Worm (Caenorhabditis elegans): ENCODE measurements around the gene R11G1.1.

The R11G1.1 gene

ce11 chrX:3694172-3694571 is 34.9 kb downstream of the R11G1.1 start:
- TF ChIP-seq elt-2 (tag; optimal IDR thresholded peaks at IDR 0.05) (peak; percentile 28), unc-42 (tag; optimal IDR thresholded peaks at IDR 0.05) (peak; percentile 38), hlh-30 (tag; optimal IDR thresholded peaks at IDR 0.05; ENCODE audit: insufficient read depth) (no peak), sox-2 (GFP tag; IDR thresholded peaks at IDR 0.05) (peak; percentile 37; the same call in 1 of the 2 replicates), hlh-6 (tag; optimal IDR thresholded peaks at IDR 0.05) (peak; percentile 2), sdc-2 (tag; optimal IDR thresholded peaks at IDR 0.05) (peak; percentile 74), ceh-19 (GFP tag; optimal IDR thresholded peaks at IDR 0.05) (peak; percentile 50), hlh-15 (tag; optimal IDR thresholded peaks at IDR 0.05) (no peak), fkh-10 (GFP tag; optimal IDR thresholded peaks at IDR 0.05) (no peak), ref-2 (tag; optimal IDR thresholded peaks at IDR 0.05) (peak; percentile 79), ceh-22 (tag; optimal IDR thresholded peaks at IDR 0.05) (peak; percentile 32), madf-2 (tag; optimal IDR thresholded peaks at IDR 0.05) (peak; percentile 41), che-1 (tag; optimal IDR thresholded peaks at IDR 0.05) (peak; percentile 30), mec-3 (tag; optimal IDR thresholded peaks at IDR 0.05; ENCODE audit: borderline replicate concordance) (no peak), K09A11.1 (tag; optimal IDR thresholded peaks at IDR 0.05; ENCODE audit: insufficient read depth) (no peak), npax-4 (tag; optimal IDR thresholded peaks at IDR 0.05) (no peak), unc-55 (GFP tag; optimal IDR thresholded peaks at IDR 0.05) (peak; percentile 55), tbx-2 (tag; optimal IDR thresholded peaks at IDR 0.05) (peak; percentile 79), ceh-31 (tag; optimal IDR thresholded peaks at IDR 0.05) (peak; percentile 72), fkh-6 (tag; optimal IDR thresholded peaks at IDR 0.05) (no peak), fax-1 (tag; optimal IDR thresholded peaks at IDR 0.05) (no peak), C38D4.7 (GFP tag; optimal IDR thresholded peaks at IDR 0.05) (no peak), ceh-18 (tag; optimal IDR thresholded peaks at IDR 0.05) (peak; percentile 51), C08G9.2 (tag; optimal IDR thresholded peaks at IDR 0.05) (peak; percentile 33), pat-9 (tag; optimal IDR thresholded peaks at IDR 0.05) (peak; percentile 15), rnt-1 (tag; optimal IDR thresholded peaks at IDR 0.05) (peak; percentile 39), dmd-4 (tag; optimal IDR thresholded peaks at IDR 0.05; ENCODE audit: borderline replicate concordance) (peak; percentile 18), nfya-1 (tag; optimal IDR thresholded peaks at IDR 0.05) (peak; percentile 56), pha-2 (tag; optimal IDR thresholded peaks at IDR 0.05) (peak; percentile 9)

ce11 chrX:3695826-3696225 is 36.5 kb downstream of the R11G1.1 start:
- TF ChIP-seq pha-4 (tag; optimal IDR thresholded peaks at IDR 0.05) (no peak), ceh-19 (GFP tag; optimal IDR thresholded peaks at IDR 0.05) (no peak), ceh-2 (tag; optimal IDR thresholded peaks at IDR 0.05) (no peak), ceh-45 (GFP tag; IDR thresholded peaks at IDR 0.05) (no peak), K02D7.2 (tag; optimal IDR thresholded peaks at IDR 0.05) (no peak), syd-9 (tag; optimal IDR thresholded peaks at IDR 0.05) (no peak), hlh-15 (tag; optimal IDR thresholded peaks at IDR 0.05) (no peak), tbx-7 (tag; optimal IDR thresholded peaks at IDR 0.05) (no peak), sdc-2 (tag; optimal IDR thresholded peaks at IDR 0.05) (no peak), pat-9 (tag; optimal IDR thresholded peaks at IDR 0.05) (no peak), sox-4 (tag; optimal IDR thresholded peaks at IDR 0.05) (no peak), dmd-4 (tag; optimal IDR thresholded peaks at IDR 0.05; ENCODE audit: borderline replicate concordance) (no peak), sox-2 (GFP tag; IDR thresholded peaks at IDR 0.05) (no peak)

- TF ChIP-seq pha-4 (tag; optimal IDR thresholded peaks at IDR 0.05) (no peak), ets-4 (tag; optimal IDR thresholded peaks at IDR 0.05) (no peak), hlh-30 (tag; optimal IDR thresholded peaks at IDR 0.05; ENCODE audit: insufficient read depth) (no peak), mec-3 (tag; optimal IDR thresholded peaks at IDR 0.05; ENCODE audit: borderline replicate concordance) (no peak), fkh-6 (tag; optimal IDR thresholded peaks at IDR 0.05) (no peak), sox-4 (tag; optimal IDR thresholded peaks at IDR 0.05) (no peak), nfya-1 (tag; optimal IDR thresholded peaks at IDR 0.05) (no peak), ceh-19 (GFP tag; optimal IDR thresholded peaks at IDR 0.05) (no peak), rnt-1 (tag; optimal IDR thresholded peaks at IDR 0.05) (no peak), unc-86 (tag; optimal IDR thresholded peaks at IDR 0.05) (no peak), lin-11 (tag; optimal IDR thresholded peaks at IDR 0.05) (no peak), eyg-1 (tag; optimal IDR thresholded peaks at IDR 0.05) (no peak), pag-3 (tag; optimal IDR thresholded peaks at IDR 0.05; ENCODE audit: borderline replicate concordance) (no peak)
These were observed 37.3 kb downstream of the R11G1.1 start, which contains the start of gene C01C4.3 for ce11 chrX:3696603-3697002. C01C4.3 (plus strand) TSS chrX:3696903.
